Worm (Caenorhabditis elegans) whole organism, L2 larva: ENCODE results near the gene gsto-3.
A peak's percentile ranks its signal among the peaks of the same experiment; 100 is the strongest.

Experiments used
- lin-39 ChIP-seq: fragments of 150-350 bp; optimal IDR thresholded peaks from 2 replicates; lab custom pipeline; 2014; ENCODE audit warnings: missing biosample characterization, missing genetic modification reagents, missing genetic modification characterization
- nhr-11 ChIP-seq: fragments of 150-350 bp; optimal IDR thresholded peaks from 2 replicates; lab custom pipeline; 2014; ENCODE audit warnings: missing biosample characterization, missing genetic modification characterization
- zag-1 ChIP-seq: fragments of 150-350 bp; optimal IDR thresholded peaks from 2 replicates; lab custom pipeline; 2014; ENCODE audit warnings: missing biosample characterization, missing genetic modification characterization

DNA sequence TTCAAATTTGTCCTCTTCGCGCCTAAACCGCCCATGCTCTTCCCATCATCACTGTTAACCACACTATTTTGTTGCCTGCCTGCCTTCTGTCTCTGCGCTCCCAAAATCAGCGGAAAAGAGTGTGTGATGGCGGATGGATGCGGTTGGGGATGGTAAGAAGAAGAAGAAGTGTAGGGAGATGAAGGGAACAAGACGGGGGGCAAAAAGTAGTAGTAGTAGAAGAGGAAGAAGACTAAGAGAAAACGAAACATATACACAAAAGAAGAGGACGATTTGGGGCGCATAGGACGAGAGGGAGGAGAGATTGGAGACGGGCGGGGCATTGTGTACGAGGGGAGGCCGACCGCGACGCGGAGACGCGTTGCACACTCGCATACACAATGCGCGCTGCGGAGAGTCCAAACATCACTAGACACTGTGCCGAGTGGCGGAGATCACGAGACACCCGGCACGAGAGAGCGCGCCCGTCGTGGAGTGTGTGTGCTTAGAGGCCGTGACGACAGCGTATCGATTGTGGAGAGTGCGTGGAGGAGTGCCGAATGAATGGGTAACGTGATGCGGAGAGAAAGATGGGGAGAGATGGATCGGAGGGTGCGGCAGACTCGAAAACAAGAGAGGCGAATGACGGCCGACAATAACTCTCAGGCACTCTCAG lies 31.5 kb downstream of the gsto-3 start:
- TF ChIP-seq nhr-11 (tag; lab: Kevin White, UChicago) (no peak), lin-39 (no peak), zag-1 (tag; lab: Kevin White, UChicago) (peak; percentile 84)
